Fruit fly (Drosophila melanogaster) whole organism, embryonic: Measurements from ENCODE around the gene kri.

Experiments used
- BEAF-32 ChIP-seq: fragments of 200-800 bp; sonication (Bioruptor generic); optimal IDR thresholded peaks from 3 replicates; lab custom pipeline; 2017; ENCODE audit warnings: missing biosample characterization, missing genetic modification characterization, mild to moderate bottlenecking, moderate library complexity, missing genetic modification reagents
- CG10147 ChIP-seq: fragments of 200-800 bp; sonication (Bioruptor generic); optimal IDR thresholded peaks from 2 replicates; lab custom pipeline; 2019; ENCODE audit warnings: missing biosample characterization, mild to moderate bottlenecking, missing genetic modification characterization, moderate library complexity
- CG10462 ChIP-seq: fragments of 200-800 bp; sonication (Bioruptor generic); optimal IDR thresholded peaks from 2 replicates; lab custom pipeline; 2016; ENCODE audit warnings: missing biosample characterization, missing genetic modification characterization
- CG10565 ChIP-seq: fragments of 200-800 bp; sonication (Bioruptor generic); optimal IDR thresholded peaks from 3 replicates; lab custom pipeline; 2016; ENCODE audit warnings: missing biosample characterization, mild to moderate bottlenecking, missing genetic modification characterization
- CG10654 ChIP-seq: fragments of 200-800 bp; sonication (Bioruptor generic); optimal IDR thresholded peaks from 2 replicates; lab custom pipeline; 2016; ENCODE audit warnings: missing biosample characterization, missing genetic modification characterization
- CG12071 ChIP-seq: fragments of 200-800 bp; sonication (Bioruptor generic); optimal IDR thresholded peaks from 3 replicates; lab custom pipeline; 2018; ENCODE audit warnings: missing biosample characterization, mild to moderate bottlenecking, missing genetic modification characterization
- CG12769 ChIP-seq: fragments of 200-800 bp; sonication (Bioruptor generic); optimal IDR thresholded peaks from 2 replicates; lab custom pipeline; 2019; ENCODE audit warnings: missing biosample characterization, mild to moderate bottlenecking, missing genetic modification characterization, moderate library complexity
- CG13775 ChIP-seq: fragments of 200-800 bp; sonication (Bioruptor generic); optimal IDR thresholded peaks from 3 replicates; lab custom pipeline; 2017; ENCODE audit warnings: missing biosample characterization, mild to moderate bottlenecking, missing genetic modification characterization
- CG14860 ChIP-seq: fragments of 200-800 bp; sonication (Bioruptor generic); IDR thresholded peaks from 3 replicates; pipeline ENCODE4 v1.3.6; 2022; ENCODE audit warnings: missing biosample characterization, missing genetic modification characterization; ENCODE audit not compliant: partially characterized antibody
- CG18011 ChIP-seq: fragments of 200-800 bp; sonication (Bioruptor generic); optimal IDR thresholded peaks from 2 replicates; lab custom pipeline; 2017; ENCODE audit warnings: missing biosample characterization, missing genetic modification characterization, mild to moderate bottlenecking, moderate library complexity, missing genotype
- CG42726 ChIP-seq: fragments of 200-800 bp; sonication (Bioruptor generic); IDR thresholded peaks from 2 replicates; pipeline ENCODE4 v1.3.6; 2022; ENCODE audit warnings: missing biosample characterization, missing genetic modification characterization; ENCODE audit not compliant: partially characterized antibody
- CG6689 ChIP-seq: fragments of 200-800 bp; sonication (Bioruptor generic); IDR thresholded peaks from 2 replicates; pipeline ENCODE4 v1.3.6; 2022; ENCODE audit warnings: missing biosample characterization, missing genetic modification characterization
- CG8281 ChIP-seq: fragments of 200-800 bp; sonication (Bioruptor generic); optimal IDR thresholded peaks from 2 replicates; lab custom pipeline; 2018; ENCODE audit warnings: missing biosample characterization, mild to moderate bottlenecking, missing genetic modification characterization, moderate library complexity
- CG9437 ChIP-seq: fragments of 200-800 bp; sonication (Bioruptor generic); optimal IDR thresholded peaks from 2 replicates; lab custom pipeline; 2018; ENCODE audit warnings: missing biosample characterization, mild to moderate bottlenecking, missing genetic modification characterization
- D19B ChIP-seq: fragments of 200-800 bp; sonication (Bioruptor generic); optimal IDR thresholded peaks from 2 replicates; lab custom pipeline; 2017; ENCODE audit warnings: missing biosample characterization, mild to moderate bottlenecking, missing genetic modification characterization
- Ets97D ChIP-seq: fragments of 200-800 bp; sonication (Bioruptor generic); optimal IDR thresholded peaks from 3 replicates; lab custom pipeline; 2016; ENCODE audit warnings: missing biosample characterization, missing genetic modification characterization
- Hr78 ChIP-seq, 2 experiments: fragments of 200-800 bp in 1 of 2; fragments of >200 bp in 1 of 2; sonication (Bioruptor generic) in 1 of 2; optimal IDR thresholded peaks; 2 replicates each; lab custom pipeline; 2017 to 2019; ENCODE audit warnings: missing biosample characterization in 2 of 2, missing genetic modification characterization in 2 of 2, mild to moderate bottlenecking in 1 of 2, moderate library complexity in 1 of 2
- Lim3 ChIP-seq: fragments of 200-800 bp; sonication (Bioruptor generic); IDR thresholded peaks from 2 replicates; pipeline ENCODE4 v1.3.6; 2022; ENCODE audit warnings: missing biosample characterization, missing genetic modification characterization
- Med ChIP-seq: fragments of 200-800 bp; sonication (Bioruptor generic); peaks from one replicate; lab custom pipeline; 2016; ENCODE audit warnings: missing biosample characterization, missing genetic modification characterization, mild to moderate bottlenecking, inconsistent platforms, moderate library complexity
- Meics ChIP-seq: fragments of 200-800 bp; sonication (Bioruptor generic); optimal IDR thresholded peaks from 2 replicates; lab custom pipeline; 2017; ENCODE audit warnings: missing biosample characterization, mild to moderate bottlenecking, missing genetic modification characterization
- Mes4 ChIP-seq: fragments of 200-800 bp; sonication (Bioruptor generic); optimal IDR thresholded peaks from 2 replicates; lab custom pipeline; 2016; ENCODE audit warnings: missing biosample characterization, missing genetic modification characterization
- Oaz ChIP-seq: fragments of 200-800 bp; sonication (Bioruptor generic); IDR thresholded peaks from 2 replicates; pipeline ENCODE4 v1.3.6; 2022; ENCODE audit warnings: missing biosample characterization, missing genetic modification characterization
- Opbp ChIP-seq: fragments of 200-800 bp; sonication (Bioruptor generic); IDR thresholded peaks from 3 replicates; pipeline ENCODE4 v1.3.6; 2022; ENCODE audit warnings: missing biosample characterization, missing genetic modification characterization; ENCODE audit not compliant: partially characterized antibody
- Sry-β ChIP-seq: fragments of 200-800 bp; sonication (Bioruptor generic); optimal IDR thresholded peaks from 2 replicates; lab custom pipeline; 2018; ENCODE audit warnings: missing biosample characterization, mild to moderate bottlenecking, missing genetic modification characterization, moderate library complexity
- Xrp1 ChIP-seq: fragments of 200-800 bp; sonication (Bioruptor generic); IDR thresholded peaks from 2 replicates; pipeline ENCODE4 v1.3.6; 2022; ENCODE audit warnings: missing biosample characterization, missing genetic modification characterization
- amos ChIP-seq: fragments of 200-800 bp; sonication (Bioruptor generic); IDR thresholded peaks from 2 replicates; pipeline ENCODE4 v1.3.6; 2022; ENCODE audit warnings: missing biosample characterization, missing genetic modification characterization; ENCODE audit not compliant: partially characterized antibody
- cas ChIP-seq: fragments of 200-800 bp; sonication (Bioruptor generic); IDR thresholded peaks from 2 replicates; pipeline ENCODE4 v1.3.6; 2022; ENCODE audit warnings: missing biosample characterization, missing genetic modification characterization
- chif ChIP-seq, 2 experiments: fragments of 200-800 bp; sonication (Bioruptor generic); optimal IDR thresholded peaks; 3 replicates each; lab custom pipeline; 2016; ENCODE audit warnings: missing biosample characterization in 2 of 2, missing genetic modification characterization in 2 of 2
- corto ChIP-seq: fragments of 200-800 bp; sonication (Bioruptor generic); optimal IDR thresholded peaks from 2 replicates; lab custom pipeline; 2016; ENCODE audit warnings: missing biosample characterization, mild to moderate bottlenecking, missing genetic modification characterization, moderate library complexity
- crol ChIP-seq: fragments of 200-800 bp; sonication (Bioruptor generic); IDR thresholded peaks from 2 replicates; pipeline ENCODE4 v1.3.6; 2022; ENCODE audit warnings: missing biosample characterization, missing genetic modification characterization
- fd96Cb ChIP-seq: fragments of 200-800 bp; sonication (Bioruptor generic); optimal IDR thresholded peaks from 2 replicates; lab custom pipeline; 2018; ENCODE audit warnings: missing biosample characterization, mild to moderate bottlenecking, missing genetic modification characterization, moderate library complexity
- fru ChIP-seq: fragments of >200 bp; optimal IDR thresholded peaks from 2 replicates; lab custom pipeline; 2017
- gcm ChIP-seq: fragments of 200-800 bp; sonication (Bioruptor generic); optimal IDR thresholded peaks from 2 replicates; lab custom pipeline; 2019; ENCODE audit warnings: missing biosample characterization, mild to moderate bottlenecking, missing genetic modification characterization, moderate library complexity
- jumu ChIP-seq: fragments of 200-800 bp; sonication (Bioruptor generic); optimal IDR thresholded peaks from 3 replicates; lab custom pipeline; 2016; ENCODE audit warnings: missing biosample characterization, missing genetic modification characterization
- lbe ChIP-seq: fragments of 200-800 bp; sonication (Bioruptor generic); optimal IDR thresholded peaks from 2 replicates; lab custom pipeline; 2016; ENCODE audit warnings: missing biosample characterization, mild to moderate bottlenecking, missing genetic modification characterization
- mirr ChIP-seq: fragments of 200-800 bp; sonication (Bioruptor generic); optimal IDR thresholded peaks from 3 replicates; lab custom pipeline; 2018; ENCODE audit warnings: missing biosample characterization, mild to moderate bottlenecking, missing genetic modification characterization
- nerfin-2 ChIP-seq: fragments of 200-800 bp; sonication (Bioruptor generic); IDR thresholded peaks from 2 replicates; pipeline ENCODE4 v1.3.6; 2022; ENCODE audit warnings: missing biosample characterization, missing genetic modification characterization; ENCODE audit not compliant: partially characterized antibody
- odd ChIP-seq: fragments of 200-800 bp; sonication (Bioruptor generic); optimal IDR thresholded peaks from 2 replicates; lab custom pipeline; 2017; ENCODE audit warnings: missing biosample characterization, mild to moderate bottlenecking, missing genetic modification characterization
- org-1 ChIP-seq: fragments of 200-800 bp; sonication (Bioruptor generic); optimal IDR thresholded peaks from 2 replicates; lab custom pipeline; 2017; ENCODE audit warnings: missing biosample characterization, missing genetic modification characterization
- prd ChIP-seq, 3 experiments: fragments of >200 bp in 2 of 3; fragments of 200-800 bp in 1 of 3; sonication (Bioruptor generic) in 1 of 3; optimal IDR thresholded peaks in 2 of 3; IDR thresholded peaks in 1 of 3; 2 replicates in 2 of 3; 3 replicates in 1 of 3; pipeline versions ENCODE4 v1.3.6 to Lab custom; 2017 to 2022; ENCODE audit warnings: missing biosample characterization in 1 of 3, missing genetic modification characterization in 1 of 3
- pzg ChIP-seq: fragments of 200-800 bp; sonication (Bioruptor generic); optimal IDR thresholded peaks from 3 replicates; lab custom pipeline; 2018; ENCODE audit warnings: missing biosample characterization, mild to moderate bottlenecking, missing genetic modification characterization, moderate library complexity
- repo ChIP-seq: fragments of 200-800 bp; sonication (Bioruptor generic); optimal IDR thresholded peaks from 2 replicates; lab custom pipeline; 2016; ENCODE audit warnings: missing biosample characterization, missing genetic modification characterization
- rib ChIP-seq: fragments of 200-800 bp; sonication (Bioruptor generic); IDR thresholded peaks from 2 replicates; pipeline ENCODE4 v1.3.6; 2022; ENCODE audit warnings: missing biosample characterization, missing genetic modification characterization
- sug ChIP-seq: fragments of 200-800 bp; optimal IDR thresholded peaks from 2 replicates; lab custom pipeline; 2019; ENCODE audit warnings: missing biosample characterization, mild to moderate bottlenecking, missing genetic modification characterization, moderate library complexity
- tio ChIP-seq: fragments of 200-800 bp; sonication (Bioruptor generic); optimal IDR thresholded peaks from 2 replicates; lab custom pipeline; 2017; ENCODE audit warnings: missing biosample characterization, missing genetic modification characterization, inconsistent platforms
- ttk ChIP-seq: fragments of 200-800 bp; sonication (Bioruptor generic); IDR thresholded peaks from 2 replicates; pipeline ENCODE4 v2.1.2; 2022; ENCODE audit warnings: missing biosample characterization, missing genetic modification characterization
- unc-4 ChIP-seq: fragments of 200-800 bp; sonication (Bioruptor generic); IDR thresholded peaks from 2 replicates; pipeline ENCODE4 v1.3.6; 2022; ENCODE audit warnings: missing biosample characterization, missing genetic modification characterization; ENCODE audit not compliant: partially characterized antibody
- vvl ChIP-seq: fragments of 200-800 bp; sonication (Bioruptor generic); IDR thresholded peaks from 2 replicates; pipeline ENCODE4 v1.3.6; 2022; ENCODE audit warnings: missing biosample characterization, missing genetic modification characterization

kri gene

dm6 chr3L:5810633-5811341 is at the start of gene kri, which contains the start of gene S6k:
Gene kri (plus strand): TSS chr3L:5810973.
Gene S6k (minus strand): TSS chr3L:5810931.
- 0 out of 2 replicates have a peak, but pooled peaks have one; percentile 16 for TF ChIP-seq Xrp1 (GFP tag; lab: Robert Waterston, UW)
- peak; percentile 32 for TF ChIP-seq Meics (GFP tag; lab: Kevin White, UChicago)
- TF ChIP-seq odd (GFP tag; lab: Kevin White, UChicago), result peak; percentile 26
- no peak for TF ChIP-seq crol (GFP tag; lab: Robert Waterston, UW)
- TF ChIP-seq nerfin-2 (GFP tag; lab: Robert Waterston, UW), result 0 out of 2 replicates have a peak, but pooled peaks have one; percentile 10
- TF ChIP-seq CG42726 (GFP tag; lab: Robert Waterston, UW), result 0 out of 2 replicates have a peak, but pooled peaks have one; percentile 15
- TF ChIP-seq corto (GFP tag; lab: Kevin White, UChicago), result no peak
- no peak for TF ChIP-seq CG18011 (GFP tag; lab: Kevin White, UChicago)
- no peak for TF ChIP-seq CG6689
- peak; percentile 35 for TF ChIP-seq mirr (GFP tag; lab: Kevin White, UChicago)
- peak; percentile 12 for TF ChIP-seq gcm (GFP tag; lab: Kevin White, UChicago)
- TF ChIP-seq CG13775 (GFP tag; lab: Kevin White, UChicago), result no peak
- TF ChIP-seq CG8281 (tag; lab: Kevin White, UChicago), result no peak
- TF ChIP-seq pzg (GFP tag; lab: Kevin White, UChicago), result peak; percentile 91
- TF ChIP-seq Mes4, result peak; percentile 20
- TF ChIP-seq rib, result no peak
- TF ChIP-seq repo (GFP tag; lab: Kevin White, UChicago), result no peak
- TF ChIP-seq chif (GFP tag; optimal IDR thresholded peaks at IDR 0.05; lab: Kevin White, UChicago), result peak in 1 of 2 experiments; percentile 0
- TF ChIP-seq CG14860 (GFP tag; lab: Robert Waterston, UW), result no peak
- TF ChIP-seq BEAF-32 (GFP tag; lab: Kevin White, UChicago), result peak; percentile 54
- no peak for TF ChIP-seq Lim3 (GFP tag; lab: Robert Waterston, UW)
- TF ChIP-seq tio (GFP tag; lab: Kevin White, UChicago), result no peak
- no peak for TF ChIP-seq lbe (GFP tag; lab: Kevin White, UChicago)
- no peak for TF ChIP-seq CG9437
- peak; percentile 44; the same call in 1 of the 2 replicates for TF ChIP-seq vvl (GFP tag; lab: Robert Waterston, UW)
- no peak for TF ChIP-seq org-1
- no peak for TF ChIP-seq D19B (GFP tag; lab: Kevin White, UChicago)
- no peak for TF ChIP-seq cas (GFP tag; lab: Robert Waterston, UW)
- TF ChIP-seq CG10654, result no peak
- TF ChIP-seq CG10462, result no peak
- no peak for TF ChIP-seq jumu
- TF ChIP-seq Med, result peak; percentile 78
- TF ChIP-seq CG10147 (GFP tag; lab: Kevin White, UChicago), result no peak
- peak; percentile 48 for TF ChIP-seq unc-4
- TF ChIP-seq amos, result peak; percentile 48
- TF ChIP-seq ttk (GFP tag; lab: Robert Waterston, UW), result no peak
- TF ChIP-seq Hr78 (GFP tag; optimal IDR thresholded peaks at IDR 0.05; lab: Kevin White, UChicago), result peak in 1 of 2 experiments; percentile 2
- TF ChIP-seq Oaz (GFP tag; lab: Robert Waterston, UW), result no peak
- no peak for TF ChIP-seq CG12071 (GFP tag; lab: Kevin White, UChicago)
- no peak for TF ChIP-seq prd (optimal IDR thresholded peaks at IDR 0.05; lab: Kevin White, UChicago)
- TF ChIP-seq prd (GFP tag; IDR thresholded peaks at IDR 0.05; lab: Robert Waterston, UW), result no peak
- no peak for TF ChIP-seq Sry-β
- TF ChIP-seq Ets97D (GFP tag; lab: Kevin White, UChicago), result peak; percentile 57
- TF ChIP-seq CG10565, result no peak
- peak; percentile 77 for TF ChIP-seq sug
- TF ChIP-seq fru (lab: Kevin White, UChicago), result no peak
- peak; percentile 66; the same call in 2 of the 3 replicates for TF ChIP-seq Opbp (GFP tag; lab: Robert Waterston, UW)
- no peak for TF ChIP-seq fd96Cb (tag; lab: Kevin White, UChicago)
- TF ChIP-seq CG12769, result peak; percentile 68
